Worm (Caenorhabditis elegans) whole organism, L4/young adult: ENCODE data around the gene snb-2.

ENCODE experiments used
- W03F9.2 ChIP-seq: fragments of 150-350 bp; optimal IDR thresholded peaks from 2 replicates; lab custom pipeline; 2014; ENCODE audit warnings: missing biosample characterization, missing genetic modification characterization
- dao-5 ChIP-seq: sonication (generic microtip); optimal IDR thresholded peaks from 2 replicates; lab custom pipeline; 2016; ENCODE audit warnings: missing genotype, missing genetic modification characterization, moderate library complexity, missing compliant biosample characterization
- him-1 ChIP-seq: sonication (generic microtip); optimal IDR thresholded peaks from 2 replicates; lab custom pipeline; 2016; ENCODE audit warnings: missing genotype, missing genetic modification reagents, missing genetic modification characterization, missing compliant biosample characterization

DNA sequence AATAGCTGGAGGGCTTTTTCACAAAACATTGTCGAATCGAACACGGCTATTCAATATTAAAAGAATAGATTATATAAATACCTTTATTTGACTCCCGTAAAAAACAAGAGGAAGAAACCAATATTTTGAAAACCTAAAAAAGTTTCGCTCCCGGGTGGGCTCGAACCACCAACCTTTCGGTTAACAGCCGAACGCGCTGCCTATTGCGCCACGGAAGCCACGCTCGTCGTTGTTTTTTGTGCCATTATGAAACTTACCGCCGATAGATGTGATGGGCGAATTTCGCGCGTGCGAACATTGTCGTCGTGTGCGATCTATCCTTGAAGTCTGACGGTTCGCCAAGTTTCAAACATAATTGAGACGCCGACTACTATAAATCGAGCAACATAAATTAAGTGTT is 13.9 kb downstream of the snb-2 start:
- TF ChIP-seq him-1 (tag; lab: Kevin White, UChicago): no peak
- TF ChIP-seq W03F9.2 (tag; lab: Kevin White, UChicago): no peak
- TF ChIP-seq dao-5 (tag; lab: Kevin White, UChicago): no peak
